Fruit fly (Drosophila melanogaster) whole organism, embryonic: ENCODE measurements around the gene CG33298.
A peak's percentile ranks its signal among the peaks of the same experiment; 100 is the strongest.

Experiments
- Atf6 ChIP-seq: fragments of 200-800 bp; sonication (Bioruptor generic); IDR thresholded peaks from 2 replicates; pipeline ENCODE4 v1.3.6; 2022; ENCODE audit warnings: missing biosample characterization, missing genetic modification characterization
- Bdp1 ChIP-seq: fragments of 200-800 bp; sonication (Bioruptor generic); optimal IDR thresholded peaks from 3 replicates; lab custom pipeline; 2016; ENCODE audit warnings: missing biosample characterization, missing genetic modification characterization
- BtbVII ChIP-seq: fragments of 200-800 bp; sonication (Bioruptor generic); optimal IDR thresholded peaks from 3 replicates; lab custom pipeline; 2017; ENCODE audit warnings: missing biosample characterization, mild to moderate bottlenecking, missing genetic modification characterization
- CG11093 ChIP-seq: fragments of 200-800 bp; sonication (Bioruptor generic); IDR thresholded peaks from 3 replicates; pipeline ENCODE4 v1.3.6; 2022; ENCODE audit warnings: missing biosample characterization, missing genetic modification characterization
- CG11696 ChIP-seq: fragments of 200-800 bp; sonication (Bioruptor generic); IDR thresholded peaks from 2 replicates; pipeline ENCODE4 v1.3.6; 2022; ENCODE audit warnings: missing biosample characterization, missing genetic modification characterization
- CG12769 ChIP-seq: fragments of 200-800 bp; sonication (Bioruptor generic); optimal IDR thresholded peaks from 2 replicates; lab custom pipeline; 2019; ENCODE audit warnings: missing biosample characterization, mild to moderate bottlenecking, missing genetic modification characterization, moderate library complexity
- CG1602 ChIP-seq: fragments of 200-800 bp; sonication (Bioruptor generic); optimal IDR thresholded peaks from 3 replicates; lab custom pipeline; 2016; ENCODE audit warnings: missing biosample characterization, missing genetic modification characterization
- CG16779 ChIP-seq: fragments of 200-800 bp; sonication (Bioruptor generic); IDR thresholded peaks from 2 replicates; pipeline ENCODE4 v1.3.6; 2022; ENCODE audit warnings: missing biosample characterization, missing genetic modification characterization
- CG17385 ChIP-seq: fragments of 200-800 bp; sonication (Bioruptor generic); optimal IDR thresholded peaks from 3 replicates; lab custom pipeline; 2018; ENCODE audit warnings: missing biosample characterization, mild to moderate bottlenecking, missing genetic modification characterization
- CG18599 ChIP-seq: fragments of 200-800 bp; sonication (Bioruptor generic); optimal IDR thresholded peaks from 3 replicates; lab custom pipeline; 2017; ENCODE audit warnings: missing biosample characterization, missing genetic modification characterization, mild to moderate bottlenecking, moderate library complexity, missing genetic modification reagents
- CG2678 ChIP-seq: fragments of 200-800 bp; sonication (Bioruptor generic); optimal IDR thresholded peaks from 3 replicates; lab custom pipeline; 2019; ENCODE audit warnings: missing biosample characterization, mild to moderate bottlenecking, missing genetic modification characterization, moderate library complexity
- CG30020 ChIP-seq: fragments of 200-800 bp; optimal IDR thresholded peaks from 2 replicates; lab custom pipeline; 2019; ENCODE audit warnings: missing biosample characterization, mild to moderate bottlenecking, missing genetic modification characterization, moderate library complexity
- CG3847 ChIP-seq: fragments of 200-800 bp; sonication (Bioruptor generic); IDR thresholded peaks from 2 replicates; pipeline ENCODE4 v1.3.6; 2022; ENCODE audit warnings: missing biosample characterization, missing genetic modification characterization
- CG3995 ChIP-seq: fragments of 200-800 bp; sonication (Bioruptor generic); optimal IDR thresholded peaks from 3 replicates; lab custom pipeline; 2016; ENCODE audit warnings: missing biosample characterization, missing genetic modification characterization
- CG4424 ChIP-seq: fragments of 200-800 bp; sonication (Bioruptor generic); optimal IDR thresholded peaks from 3 replicates; lab custom pipeline; 2016; ENCODE audit warnings: missing biosample characterization, missing genetic modification characterization
- CG4617 ChIP-seq: fragments of 200-800 bp; sonication (Bioruptor generic); optimal IDR thresholded peaks from 3 replicates; lab custom pipeline; 2016; ENCODE audit warnings: missing biosample characterization, missing genetic modification characterization, borderline replicate concordance
- CG4730 ChIP-seq: fragments of 200-800 bp; sonication (Bioruptor generic); IDR thresholded peaks from 2 replicates; pipeline ENCODE4 v1.3.6; 2022; ENCODE audit warnings: missing biosample characterization, missing genetic modification characterization
- CG4854 ChIP-seq: fragments of 200-800 bp; sonication (Bioruptor generic); optimal IDR thresholded peaks from 2 replicates; lab custom pipeline; 2016; ENCODE audit warnings: missing biosample characterization, missing genetic modification characterization, inconsistent platforms
- CG5180 ChIP-seq: fragments of 200-800 bp; sonication (Bioruptor generic); optimal IDR thresholded peaks from 3 replicates; lab custom pipeline; 2017; ENCODE audit warnings: missing biosample characterization, missing genetic modification characterization, mild to moderate bottlenecking, moderate library complexity, missing genetic modification reagents
- CG6813 ChIP-seq: fragments of 200-800 bp; sonication (Bioruptor generic); optimal IDR thresholded peaks from 2 replicates; lab custom pipeline; 2017; ENCODE audit warnings: missing biosample characterization, missing genetic modification characterization, mild to moderate bottlenecking, moderate library complexity, missing genetic modification reagents
- CG7357 ChIP-seq: fragments of 200-800 bp; sonication (Bioruptor generic); IDR thresholded peaks from 3 replicates; pipeline ENCODE4 v1.3.6; 2022; ENCODE audit warnings: missing biosample characterization, missing genetic modification characterization
- CG7556 ChIP-seq: fragments of 200-800 bp; sonication (Bioruptor generic); optimal IDR thresholded peaks from 2 replicates; lab custom pipeline; 2017; ENCODE audit warnings: missing biosample characterization, mild to moderate bottlenecking, missing genetic modification characterization
- CG9727 ChIP-seq: fragments of 200-800 bp; sonication (Bioruptor generic); optimal IDR thresholded peaks from 3 replicates; lab custom pipeline; 2017; ENCODE audit warnings: missing biosample characterization, mild to moderate bottlenecking, missing genetic modification characterization
- CHES-1-like ChIP-seq: fragments of 200-800 bp; sonication (Bioruptor generic); optimal IDR thresholded peaks from 2 replicates; lab custom pipeline; 2016; ENCODE audit warnings: missing biosample characterization, missing genetic modification characterization
- Deaf1 ChIP-seq: fragments of 200-800 bp; optimal IDR thresholded peaks from 3 replicates; lab custom pipeline; 2019; ENCODE audit warnings: missing biosample characterization, mild to moderate bottlenecking, missing genetic modification characterization, moderate library complexity
- H15 ChIP-seq: fragments of 200-800 bp; sonication (Bioruptor generic); IDR thresholded peaks from 3 replicates; pipeline ENCODE4 v1.3.6; 2022; ENCODE audit warnings: missing biosample characterization, missing genetic modification characterization
- HLH3B ChIP-seq: fragments of 200-800 bp; sonication (Bioruptor generic); IDR thresholded peaks from 2 replicates; pipeline ENCODE4 v1.3.6; 2022; ENCODE audit warnings: missing biosample characterization, missing genetic modification characterization
- Hr78 ChIP-seq, 2 experiments: fragments of 200-800 bp in 1 of 2; fragments of >200 bp in 1 of 2; sonication (Bioruptor generic) in 1 of 2; optimal IDR thresholded peaks; 2 replicates each; lab custom pipeline; 2017 to 2019; ENCODE audit warnings: missing biosample characterization in 2 of 2, missing genetic modification characterization in 2 of 2, mild to moderate bottlenecking in 1 of 2, moderate library complexity in 1 of 2
- Poxn ChIP-seq: fragments of 200-800 bp; sonication (Bioruptor generic); IDR thresholded peaks from 2 replicates; pipeline ENCODE4 v1.3.6; 2022; ENCODE audit warnings: missing biosample characterization, missing genetic modification characterization
- Rfx ChIP-seq: fragments of 200-800 bp; sonication (Bioruptor generic); IDR thresholded peaks from 2 replicates; pipeline ENCODE4 v1.3.6; 2022; ENCODE audit warnings: missing biosample characterization, missing genetic modification characterization
- ac ChIP-seq: fragments of 200-800 bp; sonication (Bioruptor generic); optimal IDR thresholded peaks from 3 replicates; lab custom pipeline; 2017; ENCODE audit warnings: missing biosample characterization, mild to moderate bottlenecking, missing genetic modification characterization
- da ChIP-seq: fragments of 200-800 bp; sonication (Bioruptor generic); optimal IDR thresholded peaks from 2 replicates; lab custom pipeline; 2016; ENCODE audit warnings: missing biosample characterization, missing genetic modification characterization
- danr ChIP-seq: fragments of 200-800 bp; sonication (Bioruptor generic); IDR thresholded peaks from 2 replicates; pipeline ENCODE4 v1.3.6; 2022; ENCODE audit warnings: missing biosample characterization, missing genetic modification characterization
- ewg ChIP-seq: fragments of 200-800 bp; sonication (Bioruptor generic); optimal IDR thresholded peaks from 3 replicates; lab custom pipeline; 2017; ENCODE audit warnings: mild to moderate bottlenecking, missing biosample characterization, missing genetic modification reagents, missing genetic modification characterization
- fd3F ChIP-seq: fragments of 200-800 bp; sonication (Bioruptor generic); optimal IDR thresholded peaks from 2 replicates; lab custom pipeline; 2018; ENCODE audit warnings: missing biosample characterization, mild to moderate bottlenecking, missing genetic modification characterization, moderate library complexity
- gem ChIP-seq: fragments of 200-800 bp; sonication (Bioruptor generic); optimal IDR thresholded peaks from 2 replicates; lab custom pipeline; 2019; ENCODE audit warnings: missing biosample characterization, mild to moderate bottlenecking, missing genetic modification characterization, moderate library complexity
- gfzf ChIP-seq: fragments of 200-800 bp; sonication (Bioruptor generic); optimal IDR thresholded peaks from 2 replicates; lab custom pipeline; 2016; ENCODE audit warnings: missing biosample characterization, mild to moderate bottlenecking, missing genetic modification characterization, moderate library complexity
- grn ChIP-seq: fragments of 200-800 bp; sonication (Bioruptor generic); optimal IDR thresholded peaks from 3 replicates; lab custom pipeline; 2017; ENCODE audit warnings: missing biosample characterization, missing genetic modification characterization
- klu ChIP-seq: fragments of 200-800 bp; sonication (Bioruptor generic); IDR thresholded peaks from 2 replicates; pipeline ENCODE4 v1.3.6; 2022; ENCODE audit warnings: missing biosample characterization, missing genetic modification characterization
- nom ChIP-seq: fragments of 200-800 bp; sonication (Bioruptor generic); optimal IDR thresholded peaks from 2 replicates; lab custom pipeline; 2017; ENCODE audit warnings: missing biosample characterization, missing genetic modification characterization, mild to moderate bottlenecking, moderate library complexity, missing genetic modification reagents
- otp ChIP-seq: fragments of 200-800 bp; sonication (Bioruptor generic); IDR thresholded peaks from 3 replicates; pipeline ENCODE4, ENCODE4 v1.3.6; 2022; ENCODE audit warnings: missing biosample characterization, missing genetic modification characterization
- pan ChIP-seq, 4 experiments: fragments of >200 bp in 3 of 4; fragments of 200-800 bp in 1 of 4; sonication (Bioruptor generic) in 1 of 4; optimal IDR thresholded peaks in 3 of 4; IDR thresholded peaks in 1 of 4; 2 replicates each; pipeline versions ENCODE4 v1.3.6 to Lab custom; 2017 to 2022; ENCODE audit warnings: missing biosample characterization in 2 of 4, missing genetic modification characterization in 2 of 4, mixed read lengths in 1 of 4
- pros ChIP-seq: fragments of 200-800 bp; sonication (Bioruptor generic); optimal IDR thresholded peaks from 3 replicates; lab custom pipeline; 2019; ENCODE audit warnings: missing biosample characterization, mild to moderate bottlenecking, missing genetic modification characterization, moderate library complexity
- sens-2 ChIP-seq: fragments of 200-800 bp; sonication (Bioruptor generic); IDR thresholded peaks from 2 replicates; pipeline ENCODE4 v1.3.6; 2022; ENCODE audit warnings: missing biosample characterization, missing genetic modification characterization
- sisA ChIP-seq: fragments of 200-800 bp; sonication (Bioruptor generic); IDR thresholded peaks from 2 replicates; pipeline ENCODE4 v1.3.6; 2022; ENCODE audit warnings: missing biosample characterization, missing genetic modification characterization
- tio ChIP-seq: fragments of 200-800 bp; sonication (Bioruptor generic); optimal IDR thresholded peaks from 2 replicates; lab custom pipeline; 2017; ENCODE audit warnings: missing biosample characterization, missing genetic modification characterization, inconsistent platforms
- tna ChIP-seq: fragments of 200-800 bp; sonication (Bioruptor generic); IDR thresholded peaks from 2 replicates; pipeline ENCODE4 v1.3.6; 2022; ENCODE audit warnings: missing biosample characterization, missing genetic modification characterization; ENCODE audit not compliant: partially characterized antibody
- trem ChIP-seq: fragments of 200-800 bp; optimal IDR thresholded peaks from 3 replicates; lab custom pipeline; 2019; ENCODE audit warnings: missing biosample characterization, mild to moderate bottlenecking, missing genetic modification characterization, moderate library complexity
- wek ChIP-seq: fragments of 200-800 bp; sonication (Bioruptor generic); optimal IDR thresholded peaks from 3 replicates; lab custom pipeline; 2018; ENCODE audit warnings: missing biosample characterization, mild to moderate bottlenecking, missing genetic modification characterization, moderate library complexity
- z ChIP-seq: fragments of 200-800 bp; sonication (Bioruptor generic); IDR thresholded peaks from 3 replicates; pipeline ENCODE4 v1.3.6; 2022; ENCODE audit warnings: missing biosample characterization, missing genetic modification characterization

The CG33298 gene

dm6 chr2L:9508547-9509197 is 13.4 kb downstream of the CG33298 start (continued):
- TF ChIP-seq H15 (GFP tag; lab: Robert Waterston, UW) (no peak), HLH3B (GFP tag; lab: Robert Waterston, UW) (no peak), CG11093 (GFP tag; lab: Robert Waterston, UW) (no peak), CG12769 (tag; lab: Kevin White, UChicago) (peak; percentile 87), tna (GFP tag; lab: Robert Waterston, UW) (no peak), CG1602 (no peak), ewg (GFP tag; lab: Kevin White, UChicago) (no peak), CG30020 (tag; lab: Kevin White, UChicago) (no peak), pros (GFP tag; lab: Kevin White, UChicago) (peak; percentile 63), CG18599 (GFP tag; lab: Kevin White, UChicago) (peak; percentile 22), da (no peak), CG7357 (GFP tag; lab: Robert Waterston, UW) (no peak), CG7556 (no peak), sens-2 (GFP tag; lab: Robert Waterston, UW) (no peak), CG11696 (GFP tag; lab: Robert Waterston, UW) (no peak), tio (GFP tag; lab: Kevin White, UChicago) (no peak), CG17385 (GFP tag; lab: Kevin White, UChicago) (peak; percentile 16), Bdp1 (GFP tag; lab: Kevin White, UChicago) (no peak), CG5180 (peak; percentile 30), BtbVII (GFP tag; lab: Kevin White, UChicago) (peak; percentile 9), CG4617 (GFP tag; lab: Kevin White, UChicago) (no peak), gfzf (GFP tag; lab: Kevin White, UChicago) (no peak), CG4424 (GFP tag; lab: Kevin White, UChicago) (no peak), trem (no peak), grn (peak; percentile 79), otp (GFP tag; lab: Robert Waterston, UW) (peak; percentile 40; the same call in 1 of the 3 replicates), nom (no peak), Poxn (no peak), CG16779 (GFP tag; lab: Robert Waterston, UW) (no peak), ac (GFP tag; lab: Kevin White, UChicago) (no peak), klu (GFP tag; lab: Robert Waterston, UW) (no peak), CG3995 (no peak), Hr78 (GFP tag; optimal IDR thresholded peaks at IDR 0.05; lab: Kevin White, UChicago) (peak in 1 of 2 experiments; percentile 22), Deaf1 (tag; lab: Kevin White, UChicago) (peak; percentile 22), CG2678 (peak; percentile 13), danr (GFP tag; lab: Robert Waterston, UW) (no peak)

DNA sequence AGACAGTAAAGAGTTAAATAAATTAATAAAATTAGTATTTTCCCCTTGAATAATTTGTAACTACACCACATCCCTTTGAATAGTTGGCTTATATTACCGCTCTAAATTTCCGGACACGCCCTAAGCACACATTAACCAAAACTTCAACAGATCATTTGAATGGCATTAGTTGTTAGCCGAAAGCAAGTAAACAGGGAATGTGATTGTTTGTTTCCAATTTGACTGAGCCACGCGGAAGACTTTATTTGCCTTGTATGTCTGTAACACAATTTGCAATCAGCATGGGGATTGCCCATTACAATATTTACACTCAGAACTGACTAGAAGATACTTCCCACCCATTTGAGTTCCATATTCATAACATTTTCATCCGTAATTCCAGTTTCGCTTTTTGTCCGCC is 14.4 kb downstream of the CG33298 start:
- TF ChIP-seq fd3F (GFP tag; lab: Kevin White, UChicago) = peak; percentile 50
- TF ChIP-seq Rfx (GFP tag; lab: Robert Waterston, UW) = peak; percentile 51; the same call in 1 of the 2 replicates
- peak; percentile 2 for TF ChIP-seq gem (tag; lab: Kevin White, UChicago)
- TF ChIP-seq CG3847 = 0 out of 2 replicates have a peak, but pooled peaks have one; percentile 24
- peak; percentile 35 for TF ChIP-seq CG11696 (GFP tag; lab: Robert Waterston, UW)
- peak; percentile 54 for TF ChIP-seq CG2678
- TF ChIP-seq CG9727 (GFP tag; lab: Kevin White, UChicago) = peak; percentile 24
- peak; percentile 16 for TF ChIP-seq CG4854 (GFP tag; lab: Kevin White, UChicago)
- no peak for TF ChIP-seq pan (optimal IDR thresholded peaks at IDR 0.05; lab: Kevin White, UChicago)
- TF ChIP-seq pan (GFP tag; optimal IDR thresholded peaks at IDR 0.05 in 1 of 2, IDR thresholded peaks at IDR 0.05 in 1 of 2) = peak in 1 of 2 experiments; percentile 5
- 0 out of 2 replicates have a peak, but pooled peaks have one; percentile 4 for TF ChIP-seq CG4730 (GFP tag; lab: Robert Waterston, UW)
- no peak for TF ChIP-seq sisA (GFP tag; lab: Robert Waterston, UW)
- peak; percentile 16 for TF ChIP-seq CHES-1-like
- TF ChIP-seq z (GFP tag; lab: Robert Waterston, UW) = no peak
- TF ChIP-seq CG6813 (GFP tag; lab: Kevin White, UChicago) = no peak
- no peak for TF ChIP-seq wek (GFP tag; lab: Kevin White, UChicago)
- TF ChIP-seq Atf6 = peak; percentile 48; the same call in 1 of the 2 replicates
